Worm (Caenorhabditis elegans): ENCODE measurements around the gene best-17.

ce11 chrIII:644660-645059 is 35.2 kb upstream of the best-17 start:
- no peak for TF ChIP-seq ztf-11 (tag; optimal IDR thresholded peaks at IDR 0.05)
- no peak for TF ChIP-seq nhr-48 (tag; optimal IDR thresholded peaks at IDR 0.05)
- TF ChIP-seq lin-13 (GFP tag; optimal IDR thresholded peaks at IDR 0.05): no peak
- TF ChIP-seq egl-43 (GFP tag; IDR thresholded peaks at IDR 0.05): no peak
- TF ChIP-seq ces-1 (GFP tag; optimal IDR thresholded peaks at IDR 0.05): no peak
- TF ChIP-seq zip-11 (GFP tag; IDR thresholded peaks at IDR 0.05): no peak
- no peak for TF ChIP-seq nhr-41 (GFP tag; IDR thresholded peaks at IDR 0.05)
- TF ChIP-seq T20F7.1 (GFP tag; optimal IDR thresholded peaks at IDR 0.05): no peak
- TF ChIP-seq ceh-82 (tag; optimal IDR thresholded peaks at IDR 0.05): no peak
